Fruit fly (Drosophila melanogaster) whole organism, pupa: ENCODE results near the gene Bmcp.

Experiments used
- CG10348 ChIP-seq: fragments of 200-800 bp; sonication (Bioruptor generic); IDR thresholded peaks from 2 replicates; pipeline ENCODE4 v1.3.6; 2022; ENCODE audit warnings: missing biosample characterization, missing genetic modification characterization
- CG12605 ChIP-seq: fragments of 200-800 bp; sonication (Bioruptor generic); IDR thresholded peaks from 2 replicates; pipeline ENCODE4 v1.3.6; 2022; ENCODE audit warnings: missing biosample characterization, missing genetic modification characterization
- CG13204 ChIP-seq: fragments of 200-800 bp; sonication (Bioruptor generic); optimal IDR thresholded peaks from 2 replicates; lab custom pipeline; 2018; ENCODE audit warnings: missing biosample characterization, mild to moderate bottlenecking, missing genetic modification characterization, moderate library complexity
- CG14655 ChIP-seq: fragments of 200-800 bp; sonication (Bioruptor generic); optimal IDR thresholded peaks from 3 replicates; lab custom pipeline; 2017; ENCODE audit warnings: mild to moderate bottlenecking, missing biosample characterization, missing genetic modification reagents, missing genetic modification characterization
- CG15710 ChIP-seq: fragments of 200-800 bp; sonication (Bioruptor generic); optimal IDR thresholded peaks from 2 replicates; lab custom pipeline; 2018; ENCODE audit warnings: missing biosample characterization, mild to moderate bottlenecking, missing genetic modification characterization, moderate library complexity
- CG17806 ChIP-seq: fragments of 200-800 bp; sonication (Bioruptor generic); optimal IDR thresholded peaks from 2 replicates; lab custom pipeline; 2018; ENCODE audit warnings: missing biosample characterization, mild to moderate bottlenecking, missing genetic modification characterization, moderate library complexity
- CG32121 ChIP-seq: fragments of 200-800 bp; sonication (Bioruptor generic); IDR thresholded peaks from 2 replicates; pipeline ENCODE4 v1.3.6; 2022; ENCODE audit warnings: missing biosample characterization, missing genetic modification characterization
- CG34367 ChIP-seq: fragments of 200-800 bp; sonication (Bioruptor generic); optimal IDR thresholded peaks from 2 replicates; lab custom pipeline; 2018; ENCODE audit warnings: missing biosample characterization, mild to moderate bottlenecking, missing genetic modification characterization
- CG4496 ChIP-seq: fragments of 200-800 bp; sonication (Bioruptor generic); IDR thresholded peaks from 3 replicates; pipeline ENCODE4 v1.3.6; 2022; ENCODE audit warnings: missing biosample characterization, missing genetic modification characterization
- CG8159 ChIP-seq: fragments of 200-800 bp; sonication (Bioruptor generic); optimal IDR thresholded peaks from 3 replicates; lab custom pipeline; 2018; ENCODE audit warnings: missing biosample characterization, mild to moderate bottlenecking, missing genetic modification characterization, moderate library complexity
- CG8301 ChIP-seq: fragments of 200-800 bp; sonication (Bioruptor generic); optimal IDR thresholded peaks from 2 replicates; lab custom pipeline; 2018; ENCODE audit warnings: missing biosample characterization, mild to moderate bottlenecking, missing genetic modification characterization
- CG9948 ChIP-seq: fragments of 200-800 bp; sonication (Bioruptor generic); optimal IDR thresholded peaks from 2 replicates; lab custom pipeline; 2018; ENCODE audit warnings: missing biosample characterization, mild to moderate bottlenecking, missing genetic modification characterization, moderate library complexity
- D1 ChIP-seq: fragments of 200-800 bp; sonication (Bioruptor generic); optimal IDR thresholded peaks from 2 replicates; lab custom pipeline; 2018; ENCODE audit warnings: missing biosample characterization, mild to moderate bottlenecking, missing genetic modification characterization, moderate library complexity
- EcR ChIP-seq: fragments of 200-800 bp; sonication (Bioruptor generic); optimal IDR thresholded peaks from 3 replicates; lab custom pipeline; 2019; ENCODE audit warnings: missing biosample characterization, missing genetic modification characterization, mild to moderate bottlenecking, moderate library complexity, missing genetic modification reagents
- Ets98B ChIP-seq: fragments of 200-800 bp; sonication (Bioruptor generic); IDR thresholded peaks from 2 replicates; pipeline ENCODE4 v1.3.6; 2022; ENCODE audit warnings: missing biosample characterization, missing genetic modification characterization
- Pif1A ChIP-seq: fragments of 200-800 bp; sonication (Bioruptor generic); optimal IDR thresholded peaks from 3 replicates; lab custom pipeline; 2016; ENCODE audit warnings: missing biosample characterization, missing genetic modification characterization
- Pif1B ChIP-seq: fragments of 200-800 bp; sonication (Bioruptor generic); optimal IDR thresholded peaks from 3 replicates; lab custom pipeline; 2016; ENCODE audit warnings: missing biosample characterization, missing genetic modification characterization
- Snoo ChIP-seq: fragments of 200-800 bp; sonication (Bioruptor generic); optimal IDR thresholded peaks from 3 replicates; lab custom pipeline; 2017; ENCODE audit warnings: missing biosample characterization, mild to moderate bottlenecking, missing genetic modification characterization, inconsistent platforms
- fd96Ca ChIP-seq: fragments of 200-800 bp; sonication (Bioruptor generic); IDR thresholded peaks from 3 replicates; pipeline ENCODE4 v1.3.6; 2022; ENCODE audit warnings: missing biosample characterization, missing genetic modification characterization
- gl ChIP-seq: fragments of 200-800 bp; sonication (Bioruptor generic); optimal IDR thresholded peaks from 2 replicates; lab custom pipeline; 2018; ENCODE audit warnings: missing biosample characterization, mild to moderate bottlenecking, missing genetic modification characterization
- rn ChIP-seq: fragments of 200-800 bp; sonication (Bioruptor generic); IDR thresholded peaks from 2 replicates; pipeline ENCODE4 v1.3.6; 2022; ENCODE audit warnings: missing biosample characterization, missing genetic modification characterization

Bmcp gene

dm6 chr3L:11720780-11721179 lies at the start of gene Bmcp:
Bmcp (plus strand) TSS chr3L:11720934.
- TF ChIP-seq Snoo (tag; lab: Kevin White, UChicago) = peak; percentile 6
- TF ChIP-seq CG15710 = peak; percentile 9
- TF ChIP-seq CG32121 (GFP tag; lab: Robert Waterston, UW) = no peak
- TF ChIP-seq CG12605 (GFP tag; lab: Robert Waterston, UW) = peak; percentile 36; the same call in 1 of the 2 replicates
- 0 out of 3 replicates have a peak, but pooled peaks have one; percentile 24 for TF ChIP-seq CG4496 (GFP tag; lab: Robert Waterston, UW)

- no peak for TF ChIP-seq Pif1A
- no peak for TF ChIP-seq Pif1B (GFP tag; lab: Kevin White, UChicago)
- no peak for TF ChIP-seq CG4496 (GFP tag; lab: Robert Waterston, UW)
- no peak for TF ChIP-seq rn (GFP tag; lab: Robert Waterston, UW)
- TF ChIP-seq CG14655 (GFP tag; lab: Kevin White, UChicago) = no peak
- TF ChIP-seq CG8301 = no peak
- TF ChIP-seq gl (tag; lab: Kevin White, UChicago) = no peak
- TF ChIP-seq CG15710 = no peak
- no peak for TF ChIP-seq CG17806 (tag; lab: Kevin White, UChicago)
- TF ChIP-seq fd96Ca = no peak
- no peak for TF ChIP-seq EcR (GFP tag; lab: Kevin White, UChicago)
- TF ChIP-seq CG8159 (tag; lab: Kevin White, UChicago) = no peak
These were observed 42.4 kb upstream of the Bmcp start for dm6 chr3L:11678313-11678817.

dm6 chr3L:11680298-11680697 lies 40.4 kb upstream of the Bmcp start, which contains the start of gene CG32085:
CG32085 (minus strand) TSS chr3L:11680344.
- peak; percentile 74; the same call in 2 of the 3 replicates for TF ChIP-seq fd96Ca
- no peak for TF ChIP-seq CG12605 (GFP tag; lab: Robert Waterston, UW)
- TF ChIP-seq CG32121 (GFP tag; lab: Robert Waterston, UW) = peak; percentile 72
- TF ChIP-seq CG8301 = peak; percentile 1
- no peak for TF ChIP-seq D1
- TF ChIP-seq CG14655 (GFP tag; lab: Kevin White, UChicago) = peak; percentile 38
- peak; percentile 76 for TF ChIP-seq CG4496 (GFP tag; lab: Robert Waterston, UW)
- TF ChIP-seq Pif1A = peak; percentile 44
- peak; percentile 79 for TF ChIP-seq Ets98B (GFP tag; lab: Robert Waterston, UW)
- peak; percentile 42; the same call in 1 of the 2 replicates for TF ChIP-seq rn (GFP tag; lab: Robert Waterston, UW)
- TF ChIP-seq, all 21 proteins: peak for 8

- TF ChIP-seq CG12605 (GFP tag; lab: Robert Waterston, UW) (no peak), D1 (peak; percentile 21)
These were observed 38.9 kb upstream of the Bmcp start, which contains the start of gene TfIIEalpha for dm6 chr3L:11681794-11682193. TfIIEalpha (plus strand) TSS chr3L:11682038.

- TF ChIP-seq Snoo (tag; lab: Kevin White, UChicago) = peak; percentile 51
- peak; percentile 60 for TF ChIP-seq Pif1B (GFP tag; lab: Kevin White, UChicago)
- TF ChIP-seq gl (tag; lab: Kevin White, UChicago) = no peak
- no peak for TF ChIP-seq rn (GFP tag; lab: Robert Waterston, UW)
- TF ChIP-seq EcR (GFP tag; lab: Kevin White, UChicago) = peak; percentile 16
- TF ChIP-seq CG15710 = peak; percentile 56
- peak; percentile 57 for TF ChIP-seq CG34367 (tag; lab: Kevin White, UChicago)
- peak; percentile 81 for TF ChIP-seq CG4496 (GFP tag; lab: Robert Waterston, UW)
- TF ChIP-seq CG17806 (tag; lab: Kevin White, UChicago) = peak; percentile 30
- TF ChIP-seq CG32121 (GFP tag; lab: Robert Waterston, UW) = peak; percentile 81
- peak; percentile 82 for TF ChIP-seq Ets98B (GFP tag; lab: Robert Waterston, UW)
- no peak for TF ChIP-seq CG9948 (tag; lab: Kevin White, UChicago)
- peak; percentile 74 for TF ChIP-seq CG12605 (GFP tag; lab: Robert Waterston, UW)
- peak; percentile 16 for TF ChIP-seq D1
- TF ChIP-seq CG8159 (tag; lab: Kevin White, UChicago) = no peak
- no peak for TF ChIP-seq CG8301
- TF ChIP-seq Pif1A = peak; percentile 82
- TF ChIP-seq CG14655 (GFP tag; lab: Kevin White, UChicago) = no peak
- no peak for TF ChIP-seq CG13204 (GFP tag; lab: Kevin White, UChicago)
- TF ChIP-seq fd96Ca = no peak; the same call in 1 of the 3 replicates
- no peak for TF ChIP-seq CG10348 (GFP tag; lab: Robert Waterston, UW)
These were observed 36.8 kb upstream of the Bmcp start, which contains the start of gene Sugb for dm6 chr3L:11683819-11684521. Sugb (plus strand) TSS chr3L:11683980.

dm6 chr3L:11684522-11684851 lies 36.2 kb upstream of the Bmcp start:
- TF ChIP-seq CG14655 (GFP tag; lab: Kevin White, UChicago) (no peak), CG9948 (tag; lab: Kevin White, UChicago) (no peak), CG10348 (GFP tag; lab: Robert Waterston, UW) (no peak), Ets98B (GFP tag; lab: Robert Waterston, UW) (no peak)
